Fruit fly (Drosophila melanogaster): Measurements from ENCODE around the gene RabGGTb.

RabGGTb gene

DNA sequence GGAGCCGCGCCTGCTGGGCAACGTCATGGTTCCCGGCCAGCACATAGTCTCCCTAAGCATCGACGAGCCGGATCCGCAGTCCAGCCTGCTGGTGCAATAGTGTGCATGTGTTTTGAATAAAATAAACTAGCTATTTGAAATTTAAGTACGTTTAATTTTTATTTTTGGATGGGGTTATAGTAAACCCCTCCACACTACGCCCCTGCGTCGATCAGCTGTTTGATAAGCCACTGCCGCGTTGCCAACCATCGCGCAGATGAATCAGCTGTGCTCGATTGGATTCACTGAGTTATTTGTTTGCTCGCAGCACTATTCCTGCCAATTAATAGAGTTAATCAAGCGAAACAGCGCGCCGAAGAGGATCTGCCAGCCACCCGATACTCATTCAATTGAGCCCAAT lies at the start of gene RabGGTb (continued):
- no peak for TF ChIP-seq CG10462 (GFP tag; optimal IDR thresholded peaks at IDR 0.05)
- TF ChIP-seq CG2678 (tag; optimal IDR thresholded peaks at IDR 0.05) = peak; percentile 61
- peak; percentile 17 for TF ChIP-seq Asciz (GFP tag; optimal IDR thresholded peaks at IDR 0.05)
- TF ChIP-seq CG9437 (GFP tag; optimal IDR thresholded peaks at IDR 0.05) = no peak
- TF ChIP-seq HLHmδ (GFP tag; optimal IDR thresholded peaks at IDR 0.05) = no peak
- TF ChIP-seq CG17328 (GFP tag; IDR thresholded peaks at IDR 0.05) = peak; percentile 69
- peak; percentile 25 for TF ChIP-seq CG2116 (GFP tag; optimal IDR thresholded peaks at IDR 0.05)
- TF ChIP-seq Drgx (GFP tag; IDR thresholded peaks at IDR 0.05) = peak; percentile 80
- TF ChIP-seq CG11504 (tag; optimal IDR thresholded peaks at IDR 0.05) = peak; percentile 47
- TF ChIP-seq CG33557 (GFP tag; optimal IDR thresholded peaks at IDR 0.05) = no peak
- peak; percentile 37; the same call in 1 of the 2 replicates for TF ChIP-seq peb (GFP tag; IDR thresholded peaks at IDR 0.05)
- no peak for TF ChIP-seq Usf (GFP tag; optimal IDR thresholded peaks at IDR 0.05)
- TF ChIP-seq Fer3 (tag; optimal IDR thresholded peaks at IDR 0.05) = peak; percentile 26
- peak; percentile 79 for TF ChIP-seq CG14441 (GFP tag; IDR thresholded peaks at IDR 0.05)
- peak; percentile 24 for TF ChIP-seq her (GFP tag; optimal IDR thresholded peaks at IDR 0.05)
- TF ChIP-seq CG7786 (GFP tag; optimal IDR thresholded peaks at IDR 0.05) = peak; percentile 57
- peak; percentile 62; the same call in 1 of the 2 replicates for TF ChIP-seq HLH3B (GFP tag; IDR thresholded peaks at IDR 0.05)
- TF ChIP-seq CG17612 (GFP tag; IDR thresholded peaks at IDR 0.05) = no peak
- TF ChIP-seq CG10321 (GFP tag; IDR thresholded peaks at IDR 0.05) = peak; percentile 23; the same call in 1 of the 2 replicates
- TF ChIP-seq CG4404 (GFP tag; IDR thresholded peaks at IDR 0.05) = peak; percentile 59; the same call in 1 of the 2 replicates
- peak; percentile 67 for TF ChIP-seq CG18599 (GFP tag; optimal IDR thresholded peaks at IDR 0.05)
- TF ChIP-seq CG7372 (GFP tag; IDR thresholded peaks at IDR 0.05) = peak; percentile 62
- TF ChIP-seq B-H2 (GFP tag; optimal IDR thresholded peaks at IDR 0.05) = peak; percentile 65
- TF ChIP-seq MBD-R2 (GFP tag; IDR thresholded peaks at IDR 0.05) = peak; percentile 98
- TF ChIP-seq bab2 (GFP tag; optimal IDR thresholded peaks at IDR 0.05) = peak; percentile 66
- TF ChIP-seq CG32532 (GFP tag; IDR thresholded peaks at IDR 0.05) = peak; percentile 86
- TF ChIP-seq CG10654 (GFP tag; optimal IDR thresholded peaks at IDR 0.05) = no peak
- 0 out of 2 replicates have a peak, but pooled peaks have one; percentile 49 for TF ChIP-seq ap (GFP tag; IDR thresholded peaks at IDR 0.05)
- TF ChIP-seq stc (GFP tag; IDR thresholded peaks at IDR 0.05) = peak; percentile 63
- TF ChIP-seq dmrt11E (tag; optimal IDR thresholded peaks at IDR 0.05) = peak; percentile 14
- TF ChIP-seq sd (tag; optimal IDR thresholded peaks at IDR 0.05) = peak; percentile 19
- TF ChIP-seq run (tag; optimal IDR thresholded peaks at IDR 0.05) = no peak
- TF ChIP-seq repo (GFP tag; optimal IDR thresholded peaks at IDR 0.05) = peak; percentile 56
- TF ChIP-seq salm (tag; optimal IDR thresholded peaks at IDR 0.05) = no peak
- no peak for TF ChIP-seq vfl (GFP tag; optimal IDR thresholded peaks at IDR 0.05)
- no peak for TF ChIP-seq CG2129 (GFP tag; IDR thresholded peaks at IDR 0.05; ENCODE audit: partially characterized antibody)
- TF ChIP-seq ash1 (GFP tag; optimal IDR thresholded peaks at IDR 0.05) = peak; percentile 27
- TF ChIP-seq CG4360 (GFP tag; IDR thresholded peaks at IDR 0.05) = peak; percentile 15; the same call in 1 of the 2 replicates
- TF ChIP-seq CG13624 (GFP tag; optimal IDR thresholded peaks at IDR 0.05) = peak; percentile 68
- no peak for TF ChIP-seq Bgb (GFP tag; IDR thresholded peaks at IDR 0.05; ENCODE audit: partially characterized antibody)
- TF ChIP-seq hbn (GFP tag; IDR thresholded peaks at IDR 0.05; ENCODE audit: partially characterized antibody) = peak; percentile 50; the same call in 1 of the 2 replicates
- TF ChIP-seq CG9797 (GFP tag; optimal IDR thresholded peaks at IDR 0.05) = peak; percentile 29
- TF ChIP-seq Xrp1 (GFP tag; IDR thresholded peaks at IDR 0.05) = peak; percentile 76
- peak; percentile 43 for TF ChIP-seq CG8944 (GFP tag; optimal IDR thresholded peaks at IDR 0.05)
- TF ChIP-seq pho (GFP tag; optimal IDR thresholded peaks at IDR 0.05) = peak; percentile 57
- TF ChIP-seq CG12299 (tag; optimal IDR thresholded peaks at IDR 0.05) = peak; percentile 40
- TF ChIP-seq lov (optimal IDR thresholded peaks at IDR 0.05) = no peak
- 0 out of 3 replicates have a peak, but pooled peaks have one; percentile 25 for TF ChIP-seq lov (GFP tag; IDR thresholded peaks at IDR 0.05)
- no peak for TF ChIP-seq pros (GFP tag; optimal IDR thresholded peaks at IDR 0.05)
- 0 out of 2 replicates have a peak, but pooled peaks have one; percentile 58 for TF ChIP-seq dati (GFP tag; IDR thresholded peaks at IDR 0.05)
- TF ChIP-seq Sin3A (optimal IDR thresholded peaks at IDR 0.05) = peak; percentile 28
- no peak for TF ChIP-seq CG17361 (GFP tag; IDR thresholded peaks at IDR 0.05)

All from whole organism, embryonic.